Fruit fly (Drosophila melanogaster) whole organism, adult: ENCODE results near the gene CG14111.

Experiments used
- CG33017 ChIP-seq: fragments of 200-800 bp; sonication (Bioruptor generic); optimal IDR thresholded peaks from 2 replicates; lab custom pipeline; 2018; ENCODE audit warnings: missing biosample characterization, mild to moderate bottlenecking, missing genetic modification characterization, moderate library complexity
- CG7045 ChIP-seq: fragments of 200-800 bp; sonication (Bioruptor generic); optimal IDR thresholded peaks from 2 replicates; lab custom pipeline; 2017; ENCODE audit warnings: missing biosample characterization, mild to moderate bottlenecking, missing genetic modification characterization
- Clk ChIP-seq: fragments of 200-800 bp; sonication (Bioruptor generic); optimal IDR thresholded peaks from 2 replicates; lab custom pipeline; 2017; ENCODE audit warnings: missing biosample characterization, missing genetic modification characterization
- cic ChIP-seq: fragments of 200-800 bp; sonication (Bioruptor generic); optimal IDR thresholded peaks from 2 replicates; lab custom pipeline; 2017; ENCODE audit warnings: missing biosample characterization, mild to moderate bottlenecking, missing genetic modification characterization, moderate library complexity
- ovo ChIP-seq: fragments of 200-800 bp; sonication (Bioruptor generic); optimal IDR thresholded peaks from 2 replicates; lab custom pipeline; 2016; ENCODE audit warnings: missing biosample characterization, missing genetic modification characterization
- pad ChIP-seq: fragments of 200-800 bp; sonication (Bioruptor generic); optimal IDR thresholded peaks from 3 replicates; lab custom pipeline; 2017; ENCODE audit warnings: missing biosample characterization, missing genetic modification characterization, mild to moderate bottlenecking, moderate library complexity, missing genetic modification reagents
- tj ChIP-seq: fragments of 200-800 bp; sonication (Bioruptor generic); optimal IDR thresholded peaks from 3 replicates; lab custom pipeline; 2017; ENCODE audit warnings: missing biosample characterization, mild to moderate bottlenecking, missing genetic modification characterization, moderate library complexity
- toe ChIP-seq: fragments of 200-800 bp; sonication (Bioruptor generic); optimal IDR thresholded peaks from 2 replicates; lab custom pipeline; 2016; ENCODE audit warnings: missing biosample characterization, missing genetic modification characterization

DNA sequence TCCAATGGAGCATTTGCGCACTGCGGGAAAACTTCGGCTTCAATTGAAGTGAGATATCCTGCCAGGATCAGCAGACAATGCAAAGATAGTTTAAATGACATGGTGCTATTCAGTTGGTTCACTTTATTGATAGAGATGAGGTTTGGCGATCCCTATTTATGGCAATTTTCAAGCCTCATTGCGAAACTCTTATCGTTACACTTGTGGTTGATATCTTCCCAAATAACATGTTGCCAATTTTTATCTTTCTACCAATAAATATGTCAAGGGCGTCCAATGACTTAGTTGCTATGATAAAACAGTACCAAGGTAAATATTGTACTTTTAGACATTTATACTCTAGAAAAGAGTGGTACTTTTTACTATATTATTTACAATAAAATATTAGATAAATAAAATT, 46.3 kb downstream of the CG14111 start, which contains the start of gene CG33263:
- TF ChIP-seq Clk (no peak), pad (GFP tag; lab: Kevin White, UChicago) (no peak), CG7045 (GFP tag; lab: Kevin White, UChicago) (no peak), CG33017 (tag; lab: Kevin White, UChicago) (no peak), tj (GFP tag; lab: Kevin White, UChicago) (no peak), ovo (GFP tag; lab: Kevin White, UChicago) (no peak), toe (GFP tag; lab: Kevin White, UChicago) (no peak), cic (GFP tag; lab: Kevin White, UChicago) (no peak)
